Worm (Caenorhabditis elegans): ENCODE results near the gene glb-10.

ce11 chrII:6306125-6306524 lies 3.0 kb downstream of the glb-10 start, which contains the start of gene C29F5.8:
- TF ChIP-seq nhr-10 (tag; optimal IDR thresholded peaks at IDR 0.05) (no peak), ceh-82 (tag; optimal IDR thresholded peaks at IDR 0.05) (no peak), R02D3.7 (tag; optimal IDR thresholded peaks at IDR 0.05) (no peak), lin-15B (tag; optimal IDR thresholded peaks at IDR 0.05) (no peak), nhr-11 (tag; optimal IDR thresholded peaks at IDR 0.05) (no peak), nhr-77 (tag; optimal IDR thresholded peaks at IDR 0.05) (no peak), mdl-1 (tag; optimal IDR thresholded peaks at IDR 0.05) (no peak), mxl-3 (GFP tag; optimal IDR thresholded peaks at IDR 0.05) (no peak)
